Fruit fly (Drosophila melanogaster) whole organism, pupa: ENCODE data around the gene CG7806.

Experiments
- CG10348 ChIP-seq: fragments of 200-800 bp; sonication (Bioruptor generic); IDR thresholded peaks from 2 replicates; pipeline ENCODE4 v1.3.6; 2022; ENCODE audit warnings: missing biosample characterization, missing genetic modification characterization
- CG12605 ChIP-seq: fragments of 200-800 bp; sonication (Bioruptor generic); IDR thresholded peaks from 2 replicates; pipeline ENCODE4 v1.3.6; 2022; ENCODE audit warnings: missing biosample characterization, missing genetic modification characterization
- CG13204 ChIP-seq: fragments of 200-800 bp; sonication (Bioruptor generic); optimal IDR thresholded peaks from 2 replicates; lab custom pipeline; 2018; ENCODE audit warnings: missing biosample characterization, mild to moderate bottlenecking, missing genetic modification characterization, moderate library complexity
- CG14655 ChIP-seq: fragments of 200-800 bp; sonication (Bioruptor generic); optimal IDR thresholded peaks from 3 replicates; lab custom pipeline; 2017; ENCODE audit warnings: mild to moderate bottlenecking, missing biosample characterization, missing genetic modification reagents, missing genetic modification characterization
- CG15710 ChIP-seq: fragments of 200-800 bp; sonication (Bioruptor generic); optimal IDR thresholded peaks from 2 replicates; lab custom pipeline; 2018; ENCODE audit warnings: missing biosample characterization, mild to moderate bottlenecking, missing genetic modification characterization, moderate library complexity
- CG17806 ChIP-seq: fragments of 200-800 bp; sonication (Bioruptor generic); optimal IDR thresholded peaks from 2 replicates; lab custom pipeline; 2018; ENCODE audit warnings: missing biosample characterization, mild to moderate bottlenecking, missing genetic modification characterization, moderate library complexity
- CG32121 ChIP-seq: fragments of 200-800 bp; sonication (Bioruptor generic); IDR thresholded peaks from 2 replicates; pipeline ENCODE4 v1.3.6; 2022; ENCODE audit warnings: missing biosample characterization, missing genetic modification characterization
- CG34367 ChIP-seq: fragments of 200-800 bp; sonication (Bioruptor generic); optimal IDR thresholded peaks from 2 replicates; lab custom pipeline; 2018; ENCODE audit warnings: missing biosample characterization, mild to moderate bottlenecking, missing genetic modification characterization
- CG4496 ChIP-seq: fragments of 200-800 bp; sonication (Bioruptor generic); IDR thresholded peaks from 3 replicates; pipeline ENCODE4 v1.3.6; 2022; ENCODE audit warnings: missing biosample characterization, missing genetic modification characterization
- CG8159 ChIP-seq: fragments of 200-800 bp; sonication (Bioruptor generic); optimal IDR thresholded peaks from 3 replicates; lab custom pipeline; 2018; ENCODE audit warnings: missing biosample characterization, mild to moderate bottlenecking, missing genetic modification characterization, moderate library complexity
- CG8301 ChIP-seq: fragments of 200-800 bp; sonication (Bioruptor generic); optimal IDR thresholded peaks from 2 replicates; lab custom pipeline; 2018; ENCODE audit warnings: missing biosample characterization, mild to moderate bottlenecking, missing genetic modification characterization
- CG9948 ChIP-seq: fragments of 200-800 bp; sonication (Bioruptor generic); optimal IDR thresholded peaks from 2 replicates; lab custom pipeline; 2018; ENCODE audit warnings: missing biosample characterization, mild to moderate bottlenecking, missing genetic modification characterization, moderate library complexity
- D1 ChIP-seq: fragments of 200-800 bp; sonication (Bioruptor generic); optimal IDR thresholded peaks from 2 replicates; lab custom pipeline; 2018; ENCODE audit warnings: missing biosample characterization, mild to moderate bottlenecking, missing genetic modification characterization, moderate library complexity
- EcR ChIP-seq: fragments of 200-800 bp; sonication (Bioruptor generic); optimal IDR thresholded peaks from 3 replicates; lab custom pipeline; 2019; ENCODE audit warnings: missing biosample characterization, missing genetic modification characterization, mild to moderate bottlenecking, moderate library complexity, missing genetic modification reagents
- Ets98B ChIP-seq: fragments of 200-800 bp; sonication (Bioruptor generic); IDR thresholded peaks from 2 replicates; pipeline ENCODE4 v1.3.6; 2022; ENCODE audit warnings: missing biosample characterization, missing genetic modification characterization
- Pif1A ChIP-seq: fragments of 200-800 bp; sonication (Bioruptor generic); optimal IDR thresholded peaks from 3 replicates; lab custom pipeline; 2016; ENCODE audit warnings: missing biosample characterization, missing genetic modification characterization
- Pif1B ChIP-seq: fragments of 200-800 bp; sonication (Bioruptor generic); optimal IDR thresholded peaks from 3 replicates; lab custom pipeline; 2016; ENCODE audit warnings: missing biosample characterization, missing genetic modification characterization
- Snoo ChIP-seq: fragments of 200-800 bp; sonication (Bioruptor generic); optimal IDR thresholded peaks from 3 replicates; lab custom pipeline; 2017; ENCODE audit warnings: missing biosample characterization, mild to moderate bottlenecking, missing genetic modification characterization, inconsistent platforms
- fd96Ca ChIP-seq: fragments of 200-800 bp; sonication (Bioruptor generic); IDR thresholded peaks from 3 replicates; pipeline ENCODE4 v1.3.6; 2022; ENCODE audit warnings: missing biosample characterization, missing genetic modification characterization
- gl ChIP-seq: fragments of 200-800 bp; sonication (Bioruptor generic); optimal IDR thresholded peaks from 2 replicates; lab custom pipeline; 2018; ENCODE audit warnings: missing biosample characterization, mild to moderate bottlenecking, missing genetic modification characterization
- rn ChIP-seq: fragments of 200-800 bp; sonication (Bioruptor generic); IDR thresholded peaks from 2 replicates; pipeline ENCODE4 v1.3.6; 2022; ENCODE audit warnings: missing biosample characterization, missing genetic modification characterization

The CG7806 gene

DNA sequence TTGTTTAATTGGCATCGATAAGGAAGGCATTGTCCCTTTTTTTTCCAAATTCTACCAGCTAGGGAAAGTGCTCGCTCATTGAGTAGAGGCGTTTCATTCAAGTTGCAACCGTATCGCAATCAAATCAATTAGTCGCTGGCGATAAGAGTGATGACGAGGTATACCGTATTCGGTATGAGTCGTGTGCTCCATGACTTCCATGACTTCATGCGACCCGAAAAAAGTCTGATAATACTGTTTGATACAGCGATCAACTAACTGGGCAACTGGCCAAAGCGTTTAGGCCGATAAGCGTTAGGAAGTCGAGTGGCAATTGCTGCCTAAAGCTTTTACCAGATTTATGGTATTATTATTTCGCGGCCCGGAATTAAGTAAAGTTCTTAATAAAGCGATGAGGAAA, 33.3 kb downstream of the CG7806 start:
- no peak for TF ChIP-seq Pif1B
- TF ChIP-seq Pif1A, result no peak
- no peak for TF ChIP-seq CG15710 (tag; lab: Kevin White, UChicago)
- TF ChIP-seq D1 (tag; lab: Kevin White, UChicago), result no peak
- no peak for TF ChIP-seq CG10348 (GFP tag; lab: Robert Waterston, UW)
- no peak for TF ChIP-seq CG8301
- no peak for TF ChIP-seq CG17806 (tag; lab: Kevin White, UChicago)
- TF ChIP-seq CG14655 (GFP tag; lab: Kevin White, UChicago), result no peak
- no peak for TF ChIP-seq Ets98B (GFP tag; lab: Robert Waterston, UW)
- TF ChIP-seq CG32121, result no peak
- no peak for TF ChIP-seq gl (tag; lab: Kevin White, UChicago)
- no peak for TF ChIP-seq Snoo (tag; lab: Kevin White, UChicago)
- no peak for TF ChIP-seq CG9948 (tag; lab: Kevin White, UChicago)
- no peak for TF ChIP-seq CG13204 (GFP tag; lab: Kevin White, UChicago)
- no peak for TF ChIP-seq CG12605 (GFP tag; lab: Robert Waterston, UW)
- no peak for TF ChIP-seq CG34367 (tag; lab: Kevin White, UChicago)
- no peak for TF ChIP-seq fd96Ca (GFP tag; lab: Robert Waterston, UW)
- TF ChIP-seq EcR, result no peak
- no peak for TF ChIP-seq CG8159
- TF ChIP-seq, all 21 proteins: peak for 0

dm6 chr2L:8346260-8346659, 35.1 kb downstream of the CG7806 start, which contains the start of gene CG7778:
TSS of gene CG7778 (plus strand) at chr2L:8346620.
- TF ChIP-seq CG17806 (tag; lab: Kevin White, UChicago), result no peak
- no peak for TF ChIP-seq CG13204 (GFP tag; lab: Kevin White, UChicago)
- no peak for TF ChIP-seq D1 (tag; lab: Kevin White, UChicago)
- TF ChIP-seq gl (tag; lab: Kevin White, UChicago), result no peak
- no peak for TF ChIP-seq Pif1B
- TF ChIP-seq CG9948 (tag; lab: Kevin White, UChicago), result no peak
- no peak for TF ChIP-seq Snoo (tag; lab: Kevin White, UChicago)
- TF ChIP-seq CG4496 (GFP tag; lab: Robert Waterston, UW), result no peak
- TF ChIP-seq CG12605 (GFP tag; lab: Robert Waterston, UW), result no peak
- TF ChIP-seq CG15710 (tag; lab: Kevin White, UChicago), result no peak
- TF ChIP-seq rn (GFP tag; lab: Robert Waterston, UW), result no peak
- TF ChIP-seq CG8159, result no peak
- TF ChIP-seq Pif1A, result no peak
- no peak for TF ChIP-seq CG14655 (GFP tag; lab: Kevin White, UChicago)
- TF ChIP-seq Ets98B (GFP tag; lab: Robert Waterston, UW), result no peak
- TF ChIP-seq EcR, result no peak
- no peak for TF ChIP-seq fd96Ca (GFP tag; lab: Robert Waterston, UW)
- TF ChIP-seq CG34367 (tag; lab: Kevin White, UChicago), result no peak
- TF ChIP-seq CG8301, result no peak
- TF ChIP-seq CG32121, result no peak

dm6 chr2L:8350560-8351171, 39.5 kb downstream of the CG7806 start:
- TF ChIP-seq Pif1B (no peak), fd96Ca (GFP tag; lab: Robert Waterston, UW) (no peak), CG15710 (tag; lab: Kevin White, UChicago) (no peak), CG32121 (no peak), CG4496 (GFP tag; lab: Robert Waterston, UW) (no peak), CG34367 (tag; lab: Kevin White, UChicago) (no peak)
- TF ChIP-seq, all 21 proteins: peak for 0

dm6 chr2L:8351333-8351732, 40.1 kb downstream of the CG7806 start:
- TF ChIP-seq CG32121, result no peak
- no peak for TF ChIP-seq CG8301
- no peak for TF ChIP-seq CG17806 (tag; lab: Kevin White, UChicago)
- TF ChIP-seq CG4496 (GFP tag; lab: Robert Waterston, UW), result no peak
- TF ChIP-seq fd96Ca (GFP tag; lab: Robert Waterston, UW), result no peak
- TF ChIP-seq CG13204 (GFP tag; lab: Kevin White, UChicago), result no peak

- TF ChIP-seq CG8301, result no peak
- no peak for TF ChIP-seq fd96Ca (GFP tag; lab: Robert Waterston, UW)
- TF ChIP-seq CG13204 (GFP tag; lab: Kevin White, UChicago), result no peak
- TF ChIP-seq D1 (tag; lab: Kevin White, UChicago), result no peak
- no peak for TF ChIP-seq CG32121
- TF ChIP-seq CG10348 (GFP tag; lab: Robert Waterston, UW), result no peak
- TF ChIP-seq CG4496 (GFP tag; lab: Robert Waterston, UW), result no peak
- no peak for TF ChIP-seq Pif1A
These were observed 40.7 kb downstream of the CG7806 start, which contains the start of gene Mur29B for dm6 chr2L:8351864-8352263. TSS of gene Mur29B (plus strand) at chr2L:8352187.

DNA sequence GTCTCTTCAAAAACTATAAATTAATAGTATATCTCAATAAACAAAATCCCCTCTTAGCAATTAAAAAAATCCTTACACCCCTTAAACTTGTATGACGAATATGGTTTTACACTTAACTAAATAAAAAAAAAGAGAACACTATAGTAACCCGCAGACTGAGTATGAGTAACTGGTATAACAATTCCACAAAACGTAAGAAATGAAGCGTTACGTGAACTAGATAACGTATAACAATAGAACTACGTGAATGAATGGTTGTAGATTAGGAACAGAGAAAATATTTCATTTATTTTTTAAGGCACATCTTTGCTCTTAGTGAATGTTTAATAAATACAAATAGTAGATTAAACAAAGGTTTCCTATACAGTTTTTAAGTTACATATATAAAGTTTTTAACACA, 44.2 kb downstream of the CG7806 start:
- TF ChIP-seq CG14655 (GFP tag; lab: Kevin White, UChicago) (no peak), D1 (tag; lab: Kevin White, UChicago) (no peak), CG15710 (tag; lab: Kevin White, UChicago) (no peak), CG8301 (no peak), rn (GFP tag; lab: Robert Waterston, UW) (no peak), CG12605 (GFP tag; lab: Robert Waterston, UW) (no peak), EcR (no peak), CG32121 (no peak), CG10348 (GFP tag; lab: Robert Waterston, UW) (no peak), fd96Ca (GFP tag; lab: Robert Waterston, UW) (no peak), CG4496 (GFP tag; lab: Robert Waterston, UW) (no peak), CG34367 (tag; lab: Kevin White, UChicago) (no peak)
